Fruit fly (Drosophila melanogaster): ENCODE results near the gene Or10a.

Or10a gene

dm6 chrX:11441829-11442634 is 24.8 kb upstream of the Or10a start, which contains the start of gene Sk1 (continued):
- TF ChIP-seq Nf-YB (GFP tag; optimal IDR thresholded peaks at IDR 0.05), result no peak
- peak; percentile 17 for TF ChIP-seq CG11504 (tag; optimal IDR thresholded peaks at IDR 0.05)
- TF ChIP-seq CG2116 (GFP tag; optimal IDR thresholded peaks at IDR 0.05), result no peak
- TF ChIP-seq ranshi (GFP tag; IDR thresholded peaks at IDR 0.05), result no peak
- TF ChIP-seq ci (GFP tag; IDR thresholded peaks at IDR 0.05), result peak; percentile 53; the same call in 1 of the 3 replicates
- TF ChIP-seq CoRest (tag; optimal IDR thresholded peaks at IDR 0.05), result no peak
- TF ChIP-seq tll (GFP tag; optimal IDR thresholded peaks at IDR 0.05), result no peak
- TF ChIP-seq CG6683 (GFP tag; optimal IDR thresholded peaks at IDR 0.05), result no peak
- no peak for TF ChIP-seq br (optimal IDR thresholded peaks at IDR 0.05)
- TF ChIP-seq PHDP (tag; optimal IDR thresholded peaks at IDR 0.05), result no peak
- TF ChIP-seq en (GFP tag; optimal IDR thresholded peaks at IDR 0.05), result no peak
- no peak for TF ChIP-seq CG33557 (GFP tag; optimal IDR thresholded peaks at IDR 0.05)
- no peak for TF ChIP-seq sc (optimal IDR thresholded peaks at IDR 0.05)
- no peak for TF ChIP-seq sc (GFP tag; optimal IDR thresholded peaks at IDR 0.05)
- TF ChIP-seq Lim3 (GFP tag; IDR thresholded peaks at IDR 0.05), result no peak
- no peak for TF ChIP-seq jumu (GFP tag; optimal IDR thresholded peaks at IDR 0.05)
- peak; percentile 51 for TF ChIP-seq zf30C (GFP tag; optimal IDR thresholded peaks at IDR 0.05)
- no peak for TF ChIP-seq CG14965 (GFP tag; optimal IDR thresholded peaks at IDR 0.05; ENCODE audit: borderline replicate concordance)
- TF ChIP-seq CG13894 (tag; optimal IDR thresholded peaks at IDR 0.05), result peak; percentile 22
- no peak for TF ChIP-seq CG10654 (GFP tag; optimal IDR thresholded peaks at IDR 0.05)
- TF ChIP-seq sug (tag; optimal IDR thresholded peaks at IDR 0.05), result peak; percentile 34
- no peak for TF ChIP-seq CG12155 (GFP tag; optimal IDR thresholded peaks at IDR 0.05)
- TF ChIP-seq p53 (GFP tag; optimal IDR thresholded peaks at IDR 0.05), result no peak
- TF ChIP-seq Hmr (GFP tag; optimal IDR thresholded peaks at IDR 0.05), result no peak
- no peak for TF ChIP-seq CG34422 (GFP tag; IDR thresholded peaks at IDR 0.05)
- no peak for TF ChIP-seq CG6791 (GFP tag; IDR thresholded peaks at IDR 0.05; ENCODE audit: partially characterized antibody)
- no peak for TF ChIP-seq CG1529 (GFP tag; optimal IDR thresholded peaks at IDR 0.05)
- TF ChIP-seq sima (GFP tag; optimal IDR thresholded peaks at IDR 0.05), result no peak
- no peak for TF ChIP-seq CG10209 (GFP tag; optimal IDR thresholded peaks at IDR 0.05)
- TF ChIP-seq CG7271 (tag; optimal IDR thresholded peaks at IDR 0.05), result no peak
- no peak for TF ChIP-seq Hr39 (optimal IDR thresholded peaks at IDR 0.05)
- TF ChIP-seq ATbp (GFP tag; optimal IDR thresholded peaks at IDR 0.05), result peak; percentile 86
- TF ChIP-seq CG7372 (GFP tag; IDR thresholded peaks at IDR 0.05), result 0 out of 2 replicates have a peak, but pooled peaks have one; percentile 3
- TF ChIP-seq CG13287 (GFP tag; IDR thresholded peaks at IDR 0.05; ENCODE audit: partially characterized antibody), result no peak
- peak; percentile 1 for TF ChIP-seq CG7839 (tag; optimal IDR thresholded peaks at IDR 0.05)
- no peak for TF ChIP-seq CG13775 (GFP tag; optimal IDR thresholded peaks at IDR 0.05)
- no peak for TF ChIP-seq MBD-R2 (GFP tag; IDR thresholded peaks at IDR 0.05)
- no peak for TF ChIP-seq h (optimal IDR thresholded peaks at IDR 0.05)
- TF ChIP-seq CG8089 (GFP tag; optimal IDR thresholded peaks at IDR 0.05), result no peak
- peak; percentile 18; the same call in 1 of the 2 replicates for TF ChIP-seq Xrp1 (GFP tag; IDR thresholded peaks at IDR 0.05)
- no peak for TF ChIP-seq CG8944 (GFP tag; optimal IDR thresholded peaks at IDR 0.05)
- TF ChIP-seq cad (GFP tag; optimal IDR thresholded peaks at IDR 0.05), result no peak
- no peak for TF ChIP-seq abd-A (tag; optimal IDR thresholded peaks at IDR 0.05)
- no peak for TF ChIP-seq prd (optimal IDR thresholded peaks at IDR 0.05)
- TF ChIP-seq prd (GFP tag; IDR thresholded peaks at IDR 0.05), result no peak
- no peak for TF ChIP-seq CG5180 (GFP tag; optimal IDR thresholded peaks at IDR 0.05)
- no peak for TF ChIP-seq Hsf (GFP tag; optimal IDR thresholded peaks at IDR 0.05)
- no peak for TF ChIP-seq Atf3 (GFP tag; optimal IDR thresholded peaks at IDR 0.05)
- peak; percentile 21 for TF ChIP-seq lab (GFP tag; optimal IDR thresholded peaks at IDR 0.05)
- TF ChIP-seq luna (GFP tag; optimal IDR thresholded peaks at IDR 0.05), result no peak
- no peak for TF ChIP-seq repo (GFP tag; optimal IDR thresholded peaks at IDR 0.05)
